Fruit fly (Drosophila melanogaster) whole organism, embryonic: ENCODE results near the gene CG42819.
A peak's percentile ranks its signal among the peaks of the same experiment; 100 is the strongest.

Experiments
- Atf3 ChIP-seq: fragments of 200-800 bp; sonication (Bioruptor generic); optimal IDR thresholded peaks from 3 replicates; lab custom pipeline; 2016; ENCODE audit warnings: missing biosample characterization, missing genetic modification characterization
- Blimp-1 ChIP-seq: fragments of 200-800 bp; sonication (Bioruptor generic); optimal IDR thresholded peaks from 3 replicates; lab custom pipeline; 2018; ENCODE audit warnings: missing biosample characterization, missing genetic modification characterization, mild to moderate bottlenecking, moderate library complexity, missing genetic modification reagents
- Bteb2 ChIP-seq: fragments of 200-800 bp; sonication (Bioruptor generic); optimal IDR thresholded peaks from 2 replicates; lab custom pipeline; 2016; ENCODE audit warnings: missing biosample characterization, missing genetic modification characterization
- CG10959 ChIP-seq: fragments of 200-800 bp; sonication (Bioruptor generic); IDR thresholded peaks from 2 replicates; pipeline ENCODE4 v1.3.6; 2022; ENCODE audit warnings: missing biosample characterization, missing genetic modification characterization
- CG11093 ChIP-seq: fragments of 200-800 bp; sonication (Bioruptor generic); IDR thresholded peaks from 3 replicates; pipeline ENCODE4 v1.3.6; 2022; ENCODE audit warnings: missing biosample characterization, missing genetic modification characterization
- CG11560 ChIP-seq: fragments of 200-800 bp; sonication (Bioruptor generic); IDR thresholded peaks from 3 replicates; pipeline ENCODE4 v1.3.6; 2022; ENCODE audit warnings: missing biosample characterization, missing genetic modification characterization
- CG12155 ChIP-seq: fragments of 200-800 bp; sonication (Bioruptor generic); optimal IDR thresholded peaks from 3 replicates; lab custom pipeline; 2016; ENCODE audit warnings: missing biosample characterization, missing genetic modification characterization
- CG12769 ChIP-seq: fragments of 200-800 bp; sonication (Bioruptor generic); optimal IDR thresholded peaks from 2 replicates; lab custom pipeline; 2019; ENCODE audit warnings: missing biosample characterization, mild to moderate bottlenecking, missing genetic modification characterization, moderate library complexity
- CG12942 ChIP-seq: fragments of 200-800 bp; sonication (Bioruptor generic); optimal IDR thresholded peaks from 3 replicates; lab custom pipeline; 2016; ENCODE audit warnings: missing biosample characterization, missing genetic modification characterization
- CG14014 ChIP-seq: fragments of 200-800 bp; sonication (Bioruptor generic); IDR thresholded peaks from 2 replicates; pipeline ENCODE4 v1.3.6; 2022; ENCODE audit warnings: missing biosample characterization, missing genetic modification characterization
- CG14050 ChIP-seq: fragments of 200-800 bp; sonication (Bioruptor generic); IDR thresholded peaks from 3 replicates; pipeline ENCODE4 v1.3.6; 2022; ENCODE audit warnings: missing biosample characterization, missing genetic modification characterization
- CG16779 ChIP-seq: fragments of 200-800 bp; sonication (Bioruptor generic); IDR thresholded peaks from 2 replicates; pipeline ENCODE4 v1.3.6; 2022; ENCODE audit warnings: missing biosample characterization, missing genetic modification characterization
- CG16813 ChIP-seq: fragments of 200-800 bp; sonication (Bioruptor generic); IDR thresholded peaks from 3 replicates; pipeline ENCODE4 v1.3.6; 2022; ENCODE audit warnings: missing biosample characterization, missing genetic modification characterization; ENCODE audit not compliant: partially characterized antibody
- CG18476 ChIP-seq: fragments of 200-800 bp; sonication (Bioruptor generic); optimal IDR thresholded peaks from 2 replicates; lab custom pipeline; 2016; ENCODE audit warnings: missing biosample characterization, mild to moderate bottlenecking, missing genetic modification characterization
- CG2202 ChIP-seq: fragments of 200-800 bp; sonication (Bioruptor generic); optimal IDR thresholded peaks from 2 replicates; lab custom pipeline; 2018; ENCODE audit warnings: missing biosample characterization, mild to moderate bottlenecking, missing genetic modification characterization
- CG32532 ChIP-seq: fragments of 200-800 bp; sonication (Bioruptor generic); IDR thresholded peaks from 2 replicates; pipeline ENCODE4 v1.3.6; 2022; ENCODE audit warnings: missing biosample characterization, missing genetic modification characterization
- CG33213 ChIP-seq: fragments of 200-800 bp; sonication (Bioruptor generic); optimal IDR thresholded peaks from 3 replicates; lab custom pipeline; 2016; ENCODE audit warnings: missing biosample characterization, missing genetic modification characterization
- CG34224 ChIP-seq: fragments of 200-800 bp; sonication (Bioruptor generic); IDR thresholded peaks from 3 replicates; pipeline ENCODE4 v1.3.6; 2022; ENCODE audit warnings: missing biosample characterization, missing genetic modification characterization; ENCODE audit not compliant: partially characterized antibody
- CG34422 ChIP-seq: fragments of 200-800 bp; sonication (Bioruptor generic); IDR thresholded peaks from 3 replicates; pipeline ENCODE4 v1.3.6; 2022; ENCODE audit warnings: missing biosample characterization, missing genetic modification characterization
- CG3847 ChIP-seq: fragments of 200-800 bp; sonication (Bioruptor generic); IDR thresholded peaks from 2 replicates; pipeline ENCODE4 v1.3.6; 2022; ENCODE audit warnings: missing biosample characterization, missing genetic modification characterization
- CG42726 ChIP-seq: fragments of 200-800 bp; sonication (Bioruptor generic); IDR thresholded peaks from 2 replicates; pipeline ENCODE4 v1.3.6; 2022; ENCODE audit warnings: missing biosample characterization, missing genetic modification characterization; ENCODE audit not compliant: partially characterized antibody
- CG9215 ChIP-seq: fragments of 200-800 bp; sonication (Bioruptor generic); IDR thresholded peaks from 2 replicates; pipeline ENCODE4 v1.3.6; 2022; ENCODE audit warnings: missing biosample characterization, missing genetic modification characterization
- CoRest ChIP-seq: fragments of 200-800 bp; sonication (Bioruptor generic); optimal IDR thresholded peaks from 3 replicates; lab custom pipeline; 2018; ENCODE audit warnings: missing biosample characterization, mild to moderate bottlenecking, missing genetic modification characterization, moderate library complexity
- Dad ChIP-seq: fragments of 200-800 bp; sonication (Bioruptor generic); optimal IDR thresholded peaks from 3 replicates; lab custom pipeline; 2016; ENCODE audit warnings: missing biosample characterization, missing genetic modification characterization
- Doc2 ChIP-seq: fragments of 200-800 bp; sonication (Bioruptor generic); IDR thresholded peaks from 2 replicates; pipeline ENCODE4 v1.3.6; 2022; ENCODE audit warnings: missing biosample characterization, missing genetic modification characterization
- Dref ChIP-seq: fragments of 200-800 bp; sonication (Bioruptor generic); IDR thresholded peaks from 2 replicates; pipeline ENCODE4 v1.3.6; 2022; ENCODE audit warnings: missing biosample characterization, missing genetic modification characterization
- Hmx ChIP-seq: fragments of 200-800 bp; sonication (Bioruptor generic); optimal IDR thresholded peaks from 2 replicates; lab custom pipeline; 2016; ENCODE audit warnings: missing biosample characterization, missing genetic modification characterization
- Kr ChIP-seq: fragments of 200-800 bp; sonication (Bioruptor generic); optimal IDR thresholded peaks from 2 replicates; lab custom pipeline; 2017; ENCODE audit warnings: missing biosample characterization, mild to moderate bottlenecking, missing genetic modification characterization
- MESR4 ChIP-seq: fragments of 200-800 bp; sonication (Bioruptor generic); optimal IDR thresholded peaks from 2 replicates; lab custom pipeline; 2018; ENCODE audit warnings: missing biosample characterization, mild to moderate bottlenecking, missing genetic modification characterization, moderate library complexity
- Med ChIP-seq: fragments of 200-800 bp; sonication (Bioruptor generic); peaks from one replicate; lab custom pipeline; 2016; ENCODE audit warnings: missing biosample characterization, missing genetic modification characterization, mild to moderate bottlenecking, inconsistent platforms, moderate library complexity
- NFAT ChIP-seq: fragments of 200-800 bp; sonication (Bioruptor generic); IDR thresholded peaks from 2 replicates; pipeline ENCODE4 v1.3.6; 2022; ENCODE audit warnings: missing biosample characterization, missing genetic modification characterization
- Rfx ChIP-seq: fragments of 200-800 bp; sonication (Bioruptor generic); IDR thresholded peaks from 2 replicates; pipeline ENCODE4 v1.3.6; 2022; ENCODE audit warnings: missing biosample characterization, missing genetic modification characterization
- Sin3A ChIP-seq: fragments of >200 bp; optimal IDR thresholded peaks from 2 replicates; lab custom pipeline; 2018
- Six4 ChIP-seq: fragments of 200-800 bp; sonication (Bioruptor generic); optimal IDR thresholded peaks from 2 replicates; lab custom pipeline; 2016; ENCODE audit warnings: missing biosample characterization, missing genetic modification characterization
- Sox102F ChIP-seq: fragments of 200-800 bp; sonication (Bioruptor generic); optimal IDR thresholded peaks from 2 replicates; lab custom pipeline; 2018; ENCODE audit warnings: missing biosample characterization, mild to moderate bottlenecking, missing genetic modification characterization, moderate library complexity
- Trl ChIP-seq, 3 experiments: fragments of >200 bp in 2 of 3; fragments of 200-800 bp in 1 of 3; sonication (Bioruptor generic) in 1 of 3; optimal IDR thresholded peaks; 2 replicates in 1 of 3; 3 replicates in 2 of 3; lab custom pipeline; 2016 to 2017; ENCODE audit warnings: missing biosample characterization in 1 of 3, missing genetic modification characterization in 1 of 3
- ap ChIP-seq: fragments of 200-800 bp; sonication (Bioruptor generic); IDR thresholded peaks from 2 replicates; pipeline ENCODE4 v1.3.6; 2022; ENCODE audit warnings: missing biosample characterization, missing genetic modification characterization
- ase ChIP-seq: fragments of 200-800 bp; sonication (Bioruptor generic); IDR thresholded peaks from 3 replicates; pipeline ENCODE4 v1.3.6; 2022; ENCODE audit warnings: missing biosample characterization, missing genetic modification characterization
- bcd ChIP-seq: fragments of 200-800 bp; sonication (Bioruptor generic); optimal IDR thresholded peaks from 2 replicates; lab custom pipeline; 2017; ENCODE audit warnings: missing biosample characterization, mild to moderate bottlenecking, missing genetic modification characterization
- ci ChIP-seq: fragments of 200-800 bp; sonication (Bioruptor generic); IDR thresholded peaks from 3 replicates; pipeline ENCODE4 v1.3.6; 2022; ENCODE audit warnings: missing biosample characterization, missing genetic modification characterization
- dmrt99B ChIP-seq: fragments of 200-800 bp; sonication (Bioruptor generic); optimal IDR thresholded peaks from 2 replicates; lab custom pipeline; 2018; ENCODE audit warnings: missing biosample characterization, mild to moderate bottlenecking, missing genetic modification characterization, moderate library complexity
- emc ChIP-seq: fragments of 200-800 bp; sonication (Bioruptor generic); optimal IDR thresholded peaks from 2 replicates; lab custom pipeline; 2016; ENCODE audit warnings: missing biosample characterization, missing genetic modification characterization
- gfzf ChIP-seq: fragments of 200-800 bp; sonication (Bioruptor generic); optimal IDR thresholded peaks from 2 replicates; lab custom pipeline; 2016; ENCODE audit warnings: missing biosample characterization, mild to moderate bottlenecking, missing genetic modification characterization, moderate library complexity
- grau ChIP-seq: fragments of 200-800 bp; optimal IDR thresholded peaks from 3 replicates; lab custom pipeline; 2019; ENCODE audit warnings: missing biosample characterization, mild to moderate bottlenecking, missing genetic modification characterization, moderate library complexity
- her ChIP-seq: fragments of 200-800 bp; sonication (Bioruptor generic); optimal IDR thresholded peaks from 2 replicates; lab custom pipeline; 2016; ENCODE audit warnings: missing biosample characterization, missing genetic modification characterization
- ind ChIP-seq: fragments of 200-800 bp; sonication (Bioruptor generic); optimal IDR thresholded peaks from 3 replicates; lab custom pipeline; 2016; ENCODE audit warnings: missing biosample characterization, missing genetic modification characterization
- peb ChIP-seq: fragments of 200-800 bp; sonication (Bioruptor generic); IDR thresholded peaks from 2 replicates; pipeline ENCODE4 v1.3.6; 2022; ENCODE audit warnings: missing biosample characterization, missing genetic modification characterization
- salm ChIP-seq: fragments of 200-800 bp; sonication (Bioruptor generic); optimal IDR thresholded peaks from 2 replicates; lab custom pipeline; 2018; ENCODE audit warnings: missing biosample characterization, mild to moderate bottlenecking, missing genetic modification characterization
- scrt ChIP-seq: fragments of 200-800 bp; sonication (Bioruptor generic); optimal IDR thresholded peaks from 2 replicates; lab custom pipeline; 2018; ENCODE audit warnings: missing biosample characterization, mild to moderate bottlenecking, missing genetic modification characterization, moderate library complexity
- tx ChIP-seq: fragments of 200-800 bp; sonication (Bioruptor generic); optimal IDR thresholded peaks from 2 replicates; lab custom pipeline; 2016; ENCODE audit warnings: missing biosample characterization, missing genetic modification characterization
- vvl ChIP-seq: fragments of 200-800 bp; sonication (Bioruptor generic); IDR thresholded peaks from 2 replicates; pipeline ENCODE4 v1.3.6; 2022; ENCODE audit warnings: missing biosample characterization, missing genetic modification characterization

CG42819 gene

dm6 chr2L:8384108-8384601 lies 5.0 kb downstream of the CG42819 start, which contains the start of the genes Dad1 and CG13384 (continued):
- peak; percentile 90 for TF ChIP-seq CG12155 (GFP tag; lab: Kevin White, UChicago)
- TF ChIP-seq CG11093 (GFP tag; lab: Robert Waterston, UW): peak; percentile 85
- TF ChIP-seq ase: peak; percentile 76; the same call in 2 of the 3 replicates
- TF ChIP-seq gfzf (GFP tag; lab: Kevin White, UChicago): peak; percentile 65
- peak; percentile 45 for TF ChIP-seq tx (GFP tag; lab: Kevin White, UChicago)
- peak; percentile 94 for TF ChIP-seq CG3847 (GFP tag; lab: Robert Waterston, UW)
- peak; percentile 63 for TF ChIP-seq Hmx
- TF ChIP-seq Trl (optimal IDR thresholded peaks at IDR 0.05; lab: Kevin White, UChicago): no peak
- peak; percentile 55 for TF ChIP-seq Trl (GFP tag; optimal IDR thresholded peaks at IDR 0.05; lab: Kevin White, UChicago)
- TF ChIP-seq CG18476: peak; percentile 85
- TF ChIP-seq Blimp-1: peak; percentile 88
- peak; percentile 79 for TF ChIP-seq Six4 (GFP tag; lab: Kevin White, UChicago)
- TF ChIP-seq MESR4 (GFP tag; lab: Kevin White, UChicago): no peak
- TF ChIP-seq Atf3 (GFP tag; lab: Kevin White, UChicago): peak; percentile 16
- TF ChIP-seq vvl (GFP tag; lab: Robert Waterston, UW): peak; percentile 95
- peak; percentile 82 for TF ChIP-seq CG11560
- peak; percentile 100 for TF ChIP-seq grau
- TF ChIP-seq CG16779: 0 out of 2 replicates have a peak, but pooled peaks have one; percentile 19
- TF ChIP-seq ci (GFP tag; lab: Robert Waterston, UW): 0 out of 3 replicates have a peak, but pooled peaks have one; percentile 48
- peak; percentile 35; the same call in 2 of the 3 replicates for TF ChIP-seq CG34224 (GFP tag; lab: Robert Waterston, UW)
- TF ChIP-seq NFAT (GFP tag; lab: Robert Waterston, UW): peak; percentile 81
- 0 out of 2 replicates have a peak, but pooled peaks have one; percentile 22 for TF ChIP-seq Doc2 (GFP tag; lab: Robert Waterston, UW)
- TF ChIP-seq dmrt99B (tag; lab: Kevin White, UChicago): peak; percentile 94
- peak; percentile 61 for TF ChIP-seq Dref (GFP tag; lab: Robert Waterston, UW)
- TF ChIP-seq CG12942 (GFP tag; lab: Kevin White, UChicago): peak; percentile 86
- TF ChIP-seq peb (GFP tag; lab: Robert Waterston, UW): peak; percentile 85
- TF ChIP-seq Med: peak; percentile 78
- peak; percentile 92 for TF ChIP-seq bcd (GFP tag; lab: Kevin White, UChicago)
- TF ChIP-seq Dad (GFP tag; lab: Kevin White, UChicago): peak; percentile 44
- no peak for TF ChIP-seq Sin3A
- TF ChIP-seq ap (GFP tag; lab: Robert Waterston, UW): peak; percentile 78
- TF ChIP-seq Rfx (GFP tag; lab: Robert Waterston, UW): peak; percentile 95
- TF ChIP-seq CG16813 (GFP tag; lab: Robert Waterston, UW): peak; percentile 51; the same call in 1 of the 3 replicates
- peak; percentile 69 for TF ChIP-seq CG10959 (GFP tag; lab: Robert Waterston, UW)
- peak; percentile 98 for TF ChIP-seq CoRest (tag; lab: Kevin White, UChicago)
- TF ChIP-seq CG33213 (GFP tag; lab: Kevin White, UChicago): no peak
- peak; percentile 88 for TF ChIP-seq CG34422
- no peak for TF ChIP-seq emc (GFP tag; lab: Kevin White, UChicago)
- peak; percentile 94 for TF ChIP-seq CG9215
- peak; percentile 83 for TF ChIP-seq Bteb2
- TF ChIP-seq salm (tag; lab: Kevin White, UChicago): peak; percentile 87
- peak; percentile 6 for TF ChIP-seq CG12769 (tag; lab: Kevin White, UChicago)
- TF ChIP-seq CG42726: peak; percentile 49; the same call in 1 of the 2 replicates
- TF ChIP-seq Sox102F (GFP tag; lab: Kevin White, UChicago): peak; percentile 91
- peak; percentile 79 for TF ChIP-seq CG14050
- peak; percentile 94 for TF ChIP-seq CG14014 (GFP tag; lab: Robert Waterston, UW)
- TF ChIP-seq CG32532 (GFP tag; lab: Robert Waterston, UW): peak; percentile 96
- TF ChIP-seq scrt (GFP tag; lab: Kevin White, UChicago): peak; percentile 85
- TF ChIP-seq CG2202: peak; percentile 81
- TF ChIP-seq her (GFP tag; lab: Kevin White, UChicago): peak; percentile 26
- TF ChIP-seq ind (GFP tag; lab: Kevin White, UChicago): peak; percentile 92
- TF ChIP-seq Kr (GFP tag; lab: Kevin White, UChicago): peak; percentile 65
